Fruit fly (Drosophila melanogaster) whole organism, prepupa: Measurements from ENCODE around the gene dop.

Experiments
- Blimp-1 ChIP-seq: fragments of 200-800 bp; sonication (Bioruptor generic); optimal IDR thresholded peaks from 3 replicates; lab custom pipeline; 2017; ENCODE audit warnings: missing biosample characterization, missing genetic modification characterization, mild to moderate bottlenecking, moderate library complexity, missing genetic modification reagents
- CG10669 ChIP-seq: fragments of 200-800 bp; sonication (Bioruptor generic); optimal IDR thresholded peaks from 3 replicates; lab custom pipeline; 2018; ENCODE audit warnings: missing biosample characterization, mild to moderate bottlenecking, missing genetic modification characterization, moderate library complexity
- CG3032 ChIP-seq: fragments of 200-800 bp; optimal IDR thresholded peaks from 2 replicates; lab custom pipeline; 2019; ENCODE audit warnings: missing biosample characterization, mild to moderate bottlenecking, missing genetic modification characterization, moderate library complexity
- CG9139 ChIP-seq: fragments of 200-800 bp; sonication (Bioruptor generic); optimal IDR thresholded peaks from 3 replicates; lab custom pipeline; 2017; ENCODE audit warnings: missing biosample characterization, mild to moderate bottlenecking, missing genetic modification characterization
- Lpt ChIP-seq: fragments of 200-800 bp; sonication (Bioruptor generic); optimal IDR thresholded peaks from 3 replicates; lab custom pipeline; 2016; ENCODE audit warnings: missing biosample characterization, missing genetic modification characterization
- OdsH ChIP-seq: fragments of 200-800 bp; sonication (Bioruptor generic); optimal IDR thresholded peaks from 3 replicates; lab custom pipeline; 2016; ENCODE audit warnings: missing biosample characterization, missing genetic modification characterization
- achi ChIP-seq: fragments of 200-800 bp; sonication (Bioruptor generic); optimal IDR thresholded peaks from 3 replicates; lab custom pipeline; 2016; ENCODE audit warnings: missing biosample characterization, missing genetic modification characterization
- cyc ChIP-seq: fragments of 200-800 bp; sonication (Bioruptor generic); optimal IDR thresholded peaks from 3 replicates; lab custom pipeline; 2016; ENCODE audit warnings: missing biosample characterization, missing genetic modification characterization
- fkh ChIP-seq: fragments of 200-800 bp; sonication (Bioruptor generic); optimal IDR thresholded peaks from 3 replicates; lab custom pipeline; 2017; ENCODE audit warnings: missing biosample characterization, mild to moderate bottlenecking, missing genetic modification characterization, moderate library complexity
- spab ChIP-seq: fragments of 200-800 bp; sonication (Bioruptor generic); optimal IDR thresholded peaks from 2 replicates; lab custom pipeline; 2017; ENCODE audit warnings: missing biosample characterization, mild to moderate bottlenecking, missing genetic modification characterization, missing genetic modification reagents
- vri ChIP-seq: fragments of 200-800 bp; sonication (Bioruptor generic); optimal IDR thresholded peaks from 3 replicates; lab custom pipeline; 2016; ENCODE audit warnings: missing biosample characterization, mild to moderate bottlenecking, missing genetic modification characterization

DNA sequence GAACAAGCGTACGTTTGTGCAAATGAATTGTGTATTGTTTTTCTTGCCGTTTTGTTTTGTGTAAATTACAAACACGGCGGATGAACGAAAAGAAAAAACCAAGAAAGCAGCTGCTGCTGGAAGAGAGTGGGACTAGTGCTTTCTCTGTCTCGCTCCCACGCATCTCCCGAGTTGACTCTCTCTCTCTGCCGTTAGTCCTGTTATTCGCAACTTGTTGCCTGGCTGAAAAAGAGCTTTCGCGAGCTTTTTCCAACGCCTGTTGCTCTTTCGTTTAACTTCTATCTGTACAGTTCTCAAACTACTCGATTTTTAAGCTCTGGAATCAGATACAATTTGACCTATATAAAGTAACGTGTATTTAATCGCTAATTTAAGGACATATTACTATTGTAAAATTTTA is 27.6 kb downstream of the dop start:
- TF ChIP-seq OdsH (GFP tag; lab: Kevin White, UChicago) (no peak), CG9139 (GFP tag; lab: Kevin White, UChicago) (no peak), fkh (GFP tag; lab: Kevin White, UChicago) (no peak), spab (GFP tag; lab: Kevin White, UChicago) (no peak), Blimp-1 (no peak), cyc (GFP tag; lab: Kevin White, UChicago) (no peak), CG3032 (no peak), CG10669 (GFP tag; lab: Kevin White, UChicago) (no peak), vri (no peak), Lpt (no peak), achi (GFP tag; lab: Kevin White, UChicago) (no peak)
